Fruit fly (Drosophila melanogaster) whole organism, adult: Measurements from ENCODE around the gene CG13138.

ENCODE experiments used
- CG11617 ChIP-seq: fragments of 200-800 bp; sonication (Bioruptor generic); optimal IDR thresholded peaks from 2 replicates; lab custom pipeline; 2017; ENCODE audit warnings: mild to moderate bottlenecking, missing biosample characterization, missing genetic modification reagents, missing genetic modification characterization
- CG12768 ChIP-seq: fragments of 200-800 bp; sonication (Bioruptor generic); optimal IDR thresholded peaks from 2 replicates; lab custom pipeline; 2017; ENCODE audit warnings: missing biosample characterization, missing genetic modification characterization, mild to moderate bottlenecking, moderate library complexity, missing genetic modification reagents
- CG14711 ChIP-seq: fragments of 200-800 bp; sonication (Bioruptor generic); optimal IDR thresholded peaks from 2 replicates; lab custom pipeline; 2018; ENCODE audit warnings: missing biosample characterization, mild to moderate bottlenecking, missing genetic modification characterization, moderate library complexity
- CG1620 ChIP-seq: fragments of 200-800 bp; sonication (Bioruptor generic); optimal IDR thresholded peaks from 2 replicates; lab custom pipeline; 2016; ENCODE audit warnings: missing biosample characterization, missing genetic modification characterization
- CG33017 ChIP-seq: fragments of 200-800 bp; sonication (Bioruptor generic); optimal IDR thresholded peaks from 2 replicates; lab custom pipeline; 2018; ENCODE audit warnings: missing biosample characterization, mild to moderate bottlenecking, missing genetic modification characterization, moderate library complexity
- CG5204 ChIP-seq: fragments of 200-800 bp; sonication (Bioruptor generic); optimal IDR thresholded peaks from 2 replicates; lab custom pipeline; 2016; ENCODE audit warnings: missing biosample characterization, missing genetic modification characterization
- CG7045 ChIP-seq: fragments of 200-800 bp; sonication (Bioruptor generic); optimal IDR thresholded peaks from 2 replicates; lab custom pipeline; 2017; ENCODE audit warnings: missing biosample characterization, mild to moderate bottlenecking, missing genetic modification characterization
- CG7101 ChIP-seq: fragments of 200-800 bp; sonication (Bioruptor generic); optimal IDR thresholded peaks from 2 replicates; lab custom pipeline; 2018; ENCODE audit warnings: missing biosample characterization, mild to moderate bottlenecking, missing genetic modification characterization, moderate library complexity
- Clk ChIP-seq: fragments of 200-800 bp; sonication (Bioruptor generic); optimal IDR thresholded peaks from 2 replicates; lab custom pipeline; 2017; ENCODE audit warnings: missing biosample characterization, missing genetic modification characterization
- Crg-1 ChIP-seq: fragments of 200-800 bp; sonication (Bioruptor generic); optimal IDR thresholded peaks from 2 replicates; lab custom pipeline; 2016; ENCODE audit warnings: missing biosample characterization, missing genetic modification characterization
- Hr96 ChIP-seq: fragments of 200-800 bp; sonication (Bioruptor generic); optimal IDR thresholded peaks from 2 replicates; lab custom pipeline; 2016; ENCODE audit warnings: missing biosample characterization, missing genetic modification characterization
- Mnt ChIP-seq: fragments of 200-800 bp; sonication (Bioruptor generic); optimal IDR thresholded peaks from 2 replicates; lab custom pipeline; 2016; ENCODE audit warnings: missing biosample characterization, mild to moderate bottlenecking, missing genetic modification characterization
- bab1 ChIP-seq: fragments of 200-800 bp; sonication (Bioruptor generic); optimal IDR thresholded peaks from 3 replicates; lab custom pipeline; 2019; ENCODE audit warnings: missing biosample characterization, mild to moderate bottlenecking, missing genetic modification characterization, moderate library complexity
- cic ChIP-seq: fragments of 200-800 bp; sonication (Bioruptor generic); optimal IDR thresholded peaks from 2 replicates; lab custom pipeline; 2017; ENCODE audit warnings: missing biosample characterization, mild to moderate bottlenecking, missing genetic modification characterization, moderate library complexity
- cnc ChIP-seq, 2 experiments: fragments of >200 bp; optimal IDR thresholded peaks; 2 replicates each; lab custom pipeline; 2017
- kay ChIP-seq: fragments of 200-800 bp; sonication (Bioruptor generic); peaks from one replicate; lab custom pipeline; 2016; ENCODE audit warnings: missing biosample characterization, missing genetic modification characterization, borderline replicate concordance
- ovo ChIP-seq: fragments of 200-800 bp; sonication (Bioruptor generic); optimal IDR thresholded peaks from 2 replicates; lab custom pipeline; 2016; ENCODE audit warnings: missing biosample characterization, missing genetic modification characterization
- pad ChIP-seq: fragments of 200-800 bp; sonication (Bioruptor generic); optimal IDR thresholded peaks from 3 replicates; lab custom pipeline; 2017; ENCODE audit warnings: missing biosample characterization, missing genetic modification characterization, mild to moderate bottlenecking, moderate library complexity, missing genetic modification reagents
- tj ChIP-seq: fragments of 200-800 bp; sonication (Bioruptor generic); optimal IDR thresholded peaks from 3 replicates; lab custom pipeline; 2017; ENCODE audit warnings: missing biosample characterization, mild to moderate bottlenecking, missing genetic modification characterization, moderate library complexity
- toe ChIP-seq: fragments of 200-800 bp; sonication (Bioruptor generic); optimal IDR thresholded peaks from 2 replicates; lab custom pipeline; 2016; ENCODE audit warnings: missing biosample characterization, missing genetic modification characterization

The CG13138 gene

dm6 chr2L:10339841-10340240 is 38.0 kb upstream of the CG13138 start:
- TF ChIP-seq CG1620 (GFP tag; lab: Kevin White, UChicago) = no peak
- peak; percentile 72 for TF ChIP-seq kay (GFP tag; lab: Kevin White, UChicago)
- TF ChIP-seq Crg-1 (GFP tag; lab: Kevin White, UChicago) = no peak
- TF ChIP-seq Hr96 (GFP tag; lab: Kevin White, UChicago) = no peak
- TF ChIP-seq CG5204 = no peak
- no peak for TF ChIP-seq Clk
- no peak for TF ChIP-seq tj (GFP tag; lab: Kevin White, UChicago)

- TF ChIP-seq tj (GFP tag; lab: Kevin White, UChicago) (no peak), cic (GFP tag; lab: Kevin White, UChicago) (peak; percentile 31), CG5204 (no peak), Clk (no peak), Crg-1 (GFP tag; lab: Kevin White, UChicago) (no peak), kay (GFP tag; lab: Kevin White, UChicago) (no peak), CG14711 (no peak), CG1620 (GFP tag; lab: Kevin White, UChicago) (peak; percentile 18), ovo (GFP tag; lab: Kevin White, UChicago) (no peak), Mnt (GFP tag; lab: Kevin White, UChicago) (peak; percentile 44), CG7101 (tag; lab: Kevin White, UChicago) (peak; percentile 35), pad (GFP tag; lab: Kevin White, UChicago) (peak; percentile 12), cnc (optimal IDR thresholded peaks at IDR 0.05; lab: Kevin White, UChicago) (no peak), CG12768 (GFP tag; lab: Kevin White, UChicago) (no peak), Hr96 (GFP tag; lab: Kevin White, UChicago) (no peak), bab1 (peak; percentile 63), CG11617 (GFP tag; lab: Kevin White, UChicago) (peak; percentile 15), CG33017 (tag; lab: Kevin White, UChicago) (no peak), CG7045 (GFP tag; lab: Kevin White, UChicago) (no peak), toe (GFP tag; lab: Kevin White, UChicago) (no peak)
Observed at dm6 chr2L:10339212-10339721, 37.4 kb upstream of the CG13138 start, which contains the start of gene SamDC. TSS of gene SamDC (plus strand) at chr2L:10339457.

- TF ChIP-seq Hr96 (GFP tag; lab: Kevin White, UChicago) (no peak), tj (GFP tag; lab: Kevin White, UChicago) (peak; percentile 73), toe (GFP tag; lab: Kevin White, UChicago) (no peak), CG5204 (no peak), Mnt (GFP tag; lab: Kevin White, UChicago) (peak; percentile 85), ovo (GFP tag; lab: Kevin White, UChicago) (peak; percentile 45), CG12768 (GFP tag; lab: Kevin White, UChicago) (peak; percentile 85), CG14711 (peak; percentile 43), bab1 (peak; percentile 62), CG1620 (GFP tag; lab: Kevin White, UChicago) (peak; percentile 28), CG33017 (tag; lab: Kevin White, UChicago) (peak; percentile 56), pad (GFP tag; lab: Kevin White, UChicago) (peak; percentile 44), CG7101 (tag; lab: Kevin White, UChicago) (peak; percentile 55), Crg-1 (GFP tag; lab: Kevin White, UChicago) (peak; percentile 61), kay (GFP tag; lab: Kevin White, UChicago) (peak; percentile 98), CG11617 (GFP tag; lab: Kevin White, UChicago) (peak; percentile 68), CG7045 (GFP tag; lab: Kevin White, UChicago) (peak; percentile 62), cnc (optimal IDR thresholded peaks at IDR 0.05; lab: Kevin White, UChicago) (no peak), Clk (peak; percentile 59), cic (GFP tag; lab: Kevin White, UChicago) (peak; percentile 87)
Observed at dm6 chr2L:10334854-10335277, 33.0 kb upstream of the CG13138 start.

DNA sequence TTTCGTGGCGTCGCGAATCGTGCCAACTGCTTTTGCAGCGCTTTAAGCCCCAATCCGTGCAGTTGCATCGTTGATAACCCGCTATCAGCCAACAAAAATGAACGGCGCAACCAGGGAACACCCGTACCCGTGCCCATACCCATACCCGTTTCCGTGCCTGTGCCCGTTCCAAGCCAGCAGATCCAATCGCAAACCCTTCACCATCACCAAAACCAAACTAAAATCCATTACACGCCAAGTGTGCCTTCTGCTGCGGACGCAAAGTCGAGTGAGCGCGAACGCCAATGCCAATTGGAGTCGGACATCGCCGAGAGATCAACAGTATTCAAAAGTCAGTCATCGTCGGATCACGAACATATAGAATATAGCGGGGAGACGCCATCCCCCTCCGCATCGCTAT is 32.4 kb upstream of the CG13138 start:
- TF ChIP-seq cic (GFP tag; lab: Kevin White, UChicago) (no peak), tj (GFP tag; lab: Kevin White, UChicago) (no peak), kay (GFP tag; lab: Kevin White, UChicago) (no peak), CG33017 (tag; lab: Kevin White, UChicago) (no peak), toe (GFP tag; lab: Kevin White, UChicago) (no peak), CG14711 (no peak), CG11617 (GFP tag; lab: Kevin White, UChicago) (no peak), CG5204 (no peak), CG12768 (GFP tag; lab: Kevin White, UChicago) (no peak), Crg-1 (GFP tag; lab: Kevin White, UChicago) (no peak), ovo (GFP tag; lab: Kevin White, UChicago) (no peak), Hr96 (GFP tag; lab: Kevin White, UChicago) (no peak), cnc (optimal IDR thresholded peaks at IDR 0.05; lab: Kevin White, UChicago) (no peak), CG7045 (GFP tag; lab: Kevin White, UChicago) (no peak)

dm6 chr2L:10333091-10333991 is 31.5 kb upstream of the CG13138 start, which contains the start of gene GATAd:
TSS of gene GATAd (plus strand) at chr2L:10333734.
- TF ChIP-seq Crg-1 (GFP tag; lab: Kevin White, UChicago) (no peak), Mnt (GFP tag; lab: Kevin White, UChicago) (peak; percentile 23), kay (GFP tag; lab: Kevin White, UChicago) (peak; percentile 98), pad (GFP tag; lab: Kevin White, UChicago) (peak; percentile 38), CG11617 (GFP tag; lab: Kevin White, UChicago) (no peak), CG7101 (tag; lab: Kevin White, UChicago) (peak; percentile 8), CG1620 (GFP tag; lab: Kevin White, UChicago) (no peak), ovo (GFP tag; lab: Kevin White, UChicago) (no peak), CG12768 (GFP tag; lab: Kevin White, UChicago) (peak; percentile 15), CG7045 (GFP tag; lab: Kevin White, UChicago) (no peak), CG5204 (no peak), bab1 (peak; percentile 41), Clk (no peak), cnc (optimal IDR thresholded peaks at IDR 0.05; lab: Kevin White, UChicago) (no peak), CG14711 (no peak), toe (GFP tag; lab: Kevin White, UChicago) (no peak), tj (GFP tag; lab: Kevin White, UChicago) (no peak), cic (GFP tag; lab: Kevin White, UChicago) (no peak), Hr96 (GFP tag; lab: Kevin White, UChicago) (no peak), CG33017 (tag; lab: Kevin White, UChicago) (peak; percentile 30)
